Worm (Caenorhabditis elegans) whole organism, mixed stage, embryonic: ENCODE results near the gene spl-3.
"Not testable (repeated sequence)": the region's sequence is repeated elsewhere in the genome, so short reads cannot be mapped to it uniquely, and the experiment has no call there.

Source experiments
- M03D4.4 ChIP-seq: sonication (generic microtip); optimal IDR thresholded peaks from 2 replicates; lab custom pipeline; 2017; ENCODE audit warnings: mild to moderate bottlenecking, missing genetic modification characterization, missing compliant biosample characterization
- bed-3 ChIP-seq: fragments of 200-800 bp; sonication (Bioruptor generic); optimal IDR thresholded peaks from 3 replicates; lab custom pipeline; 2018; ENCODE audit warnings: mild to moderate bottlenecking, missing genetic modification characterization, moderate library complexity, missing compliant biosample characterization
- ceh-39 ChIP-seq: fragments of 150-350 bp; optimal IDR thresholded peaks from 2 replicates; lab custom pipeline; 2014; ENCODE audit warnings: missing biosample characterization, missing genetic modification characterization
- ceh-43 ChIP-seq: fragments of 200-800 bp; sonication (Bioruptor generic); optimal IDR thresholded peaks from 2 replicates; lab custom pipeline; 2018; ENCODE audit warnings: mild to moderate bottlenecking, missing genetic modification characterization, moderate library complexity, missing compliant biosample characterization
- ceh-83 ChIP-seq: fragments of 200-800 bp; sonication (Bioruptor generic); optimal IDR thresholded peaks from 2 replicates; lab custom pipeline; 2018; ENCODE audit warnings: mild to moderate bottlenecking, missing genetic modification characterization, missing compliant biosample characterization
- ces-1 ChIP-seq: fragments of 150-350 bp; optimal IDR thresholded peaks from 2 replicates; lab custom pipeline; 2014; ENCODE audit warnings: missing biosample characterization, missing genetic modification reagents, missing genetic modification characterization
- cnd-1 ChIP-seq: fragments of 200-800 bp; sonication (Bioruptor generic); optimal IDR thresholded peaks from 2 replicates; lab custom pipeline; 2018; ENCODE audit warnings: mild to moderate bottlenecking, missing genetic modification characterization, missing compliant biosample characterization
- drap-1 ChIP-seq: fragments of 200-800 bp; sonication (Bioruptor generic); optimal IDR thresholded peaks from 3 replicates; lab custom pipeline; 2018; ENCODE audit warnings: mild to moderate bottlenecking, missing genetic modification characterization, missing compliant biosample characterization
- elt-1 ChIP-seq: sonication (generic microtip); optimal IDR thresholded peaks from 2 replicates; lab custom pipeline; 2017; ENCODE audit warnings: missing genetic modification characterization, mild to moderate bottlenecking, missing compliant biosample characterization, antibody characterized with exemption, moderate library complexity, borderline replicate concordance; ENCODE audit not compliant: insufficient read depth
- flh-1 ChIP-seq: fragments of 200-800 bp; sonication (Bioruptor generic); optimal IDR thresholded peaks from 2 replicates; lab custom pipeline; 2018; ENCODE audit warnings: mild to moderate bottlenecking, missing genetic modification characterization, moderate library complexity, missing compliant biosample characterization
- ham-2 ChIP-seq: fragments of 200-800 bp; sonication (Bioruptor generic); optimal IDR thresholded peaks from 2 replicates; lab custom pipeline; 2018; ENCODE audit warnings: mild to moderate bottlenecking, missing genetic modification characterization, missing compliant biosample characterization
- hlh-1 ChIP-seq: fragments of 150-350 bp; optimal IDR thresholded peaks from 2 replicates; lab custom pipeline; 2014; ENCODE audit warnings: missing biosample characterization, missing genetic modification reagents, missing genetic modification characterization
- lin-13 ChIP-seq: fragments of 150-350 bp; optimal IDR thresholded peaks from 2 replicates; lab custom pipeline; 2014; ENCODE audit warnings: missing biosample characterization, missing genetic modification characterization
- lin-32 ChIP-seq: fragments of 200-800 bp; sonication (Bioruptor generic); optimal IDR thresholded peaks from 2 replicates; lab custom pipeline; 2018; ENCODE audit warnings: mild to moderate bottlenecking, missing genetic modification characterization, missing compliant biosample characterization
- lsy-2 ChIP-seq: fragments of 150-350 bp; optimal IDR thresholded peaks from 2 replicates; lab custom pipeline; 2014; ENCODE audit warnings: missing biosample characterization, missing genetic modification characterization
- mab-5 ChIP-seq: fragments of 150-350 bp; optimal IDR thresholded peaks from 2 replicates; lab custom pipeline; 2014; ENCODE audit warnings: missing biosample characterization, missing genetic modification characterization
- mep-1 ChIP-seq: fragments of 150-350 bp; optimal IDR thresholded peaks from 2 replicates; lab custom pipeline; 2017; ENCODE audit warnings: missing biosample characterization, missing genetic modification reagents, missing genetic modification characterization, inconsistent platforms
- mls-2 ChIP-seq: sonication (generic microtip); optimal IDR thresholded peaks from 2 replicates; lab custom pipeline; 2016; ENCODE audit warnings: mild to moderate bottlenecking, missing genetic modification characterization, moderate library complexity, missing compliant biosample characterization
- nhr-12 ChIP-seq: fragments of 150-350 bp; optimal IDR thresholded peaks from 2 replicates; lab custom pipeline; 2014; ENCODE audit warnings: missing biosample characterization, missing genetic modification characterization
- nhr-2 ChIP-seq: fragments of 150-350 bp; optimal IDR thresholded peaks from 2 replicates; lab custom pipeline; 2014; ENCODE audit warnings: missing biosample characterization, missing genetic modification characterization
- nhr-237 ChIP-seq: fragments of 150-350 bp; optimal IDR thresholded peaks from 2 replicates; lab custom pipeline; 2014; ENCODE audit warnings: missing biosample characterization, missing genetic modification characterization
- nhr-28 ChIP-seq: fragments of 150-350 bp; optimal IDR thresholded peaks from 2 replicates; lab custom pipeline; 2014; ENCODE audit warnings: missing biosample characterization, missing genetic modification characterization
- nhr-76 ChIP-seq: sonication (generic microtip); optimal IDR thresholded peaks from 2 replicates; lab custom pipeline; 2017; ENCODE audit warnings: missing biosample characterization, missing genetic modification characterization
- pha-4 ChIP-seq: fragments of 150-350 bp; optimal IDR thresholded peaks from 2 replicates; lab custom pipeline; 2018; ENCODE audit warnings: missing biosample characterization, missing genetic modification reagents, missing genetic modification characterization
- sem-2 ChIP-seq: fragments of 200-800 bp; sonication (Bioruptor generic); optimal IDR thresholded peaks from 2 replicates; lab custom pipeline; 2018; ENCODE audit warnings: mild to moderate bottlenecking, missing genetic modification characterization, missing compliant biosample characterization
- snpc-4 ChIP-seq: fragments of 150-350 bp; optimal IDR thresholded peaks from 2 replicates; lab custom pipeline; 2014; ENCODE audit warnings: missing biosample characterization, missing genetic modification characterization
- sptf-1 ChIP-seq: sonication (generic microtip); optimal IDR thresholded peaks from 2 replicates; lab custom pipeline; 2017; ENCODE audit warnings: mild to moderate bottlenecking, missing genetic modification characterization, moderate library complexity, missing compliant biosample characterization
- tbx-8 ChIP-seq: fragments of 200-800 bp; sonication (Bioruptor generic); optimal IDR thresholded peaks from 2 replicates; lab custom pipeline; 2018; ENCODE audit warnings: mild to moderate bottlenecking, missing genetic modification characterization, moderate library complexity, missing compliant biosample characterization
- unc-39 ChIP-seq: fragments of 150-350 bp; optimal IDR thresholded peaks from 2 replicates; lab custom pipeline; 2014; ENCODE audit warnings: missing biosample characterization, missing genetic modification characterization
- unc-62 ChIP-seq: fragments of 150-350 bp; optimal IDR thresholded peaks from 2 replicates; lab custom pipeline; 2014; ENCODE audit warnings: missing biosample characterization, missing genetic modification reagents, missing genetic modification characterization
- zip-8 ChIP-seq: fragments of 150-350 bp; optimal IDR thresholded peaks from 2 replicates; lab custom pipeline; 2014; ENCODE audit warnings: missing biosample characterization, missing genetic modification characterization
- ztf-11 ChIP-seq: fragments of 150-350 bp; optimal IDR thresholded peaks from 2 replicates; lab custom pipeline; 2014; ENCODE audit warnings: missing biosample characterization, missing genetic modification characterization

spl-3 gene

DNA sequence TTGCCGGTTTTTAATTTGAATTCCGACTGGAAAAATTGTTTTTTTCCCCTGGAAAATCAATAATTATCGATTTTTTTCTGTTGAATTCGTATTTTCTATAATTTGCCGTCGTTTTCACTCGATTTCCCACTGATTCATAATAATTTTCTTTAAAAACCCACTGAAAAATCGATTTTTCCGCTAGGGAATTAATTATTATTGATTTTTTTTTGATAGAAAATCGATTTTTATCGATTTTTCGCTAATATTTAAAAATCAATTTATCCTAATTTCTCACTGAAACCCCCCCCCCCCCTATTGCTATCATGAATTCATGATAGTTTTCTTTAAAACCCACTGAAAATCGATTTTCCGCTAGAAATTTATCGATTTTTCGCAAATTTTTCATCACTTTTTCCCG, 16.3 kb upstream of the spl-3 start:
- TF ChIP-seq tbx-8 (GFP tag; lab: Kevin White, UChicago) (no peak), lin-32 (GFP tag; lab: Kevin White, UChicago) (no peak), nhr-76 (tag; lab: Kevin White, UChicago) (no peak), ceh-39 (no peak), ceh-43 (GFP tag; lab: Kevin White, UChicago) (no peak), sem-2 (no peak), lsy-2 (tag; lab: Kevin White, UChicago) (no peak), elt-1 (tag; lab: Kevin White, UChicago) (no peak), nhr-237 (tag; lab: Kevin White, UChicago) (no peak), hlh-1 (tag; lab: Kevin White, UChicago) (no peak)

DNA sequence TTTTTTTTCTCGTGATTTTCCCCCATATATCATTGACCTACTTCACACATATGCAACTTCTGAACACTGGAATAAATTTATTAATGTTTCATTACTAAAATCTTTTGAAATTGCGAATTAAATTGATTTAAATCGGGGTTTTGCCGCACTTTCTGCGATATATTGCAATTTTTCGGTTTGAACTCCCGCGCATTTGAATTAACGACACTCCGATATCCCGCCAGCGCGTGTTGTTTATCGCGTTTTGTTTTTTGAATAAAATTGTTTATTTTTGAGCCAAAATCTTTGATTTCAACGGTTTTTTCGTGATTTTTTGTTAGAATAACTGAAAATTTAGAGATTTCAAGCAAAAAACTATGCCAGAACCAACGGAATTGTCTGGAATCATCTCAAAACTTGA, 15.2 kb upstream of the spl-3 start, which contains the start of gene Y104H12D.2:
Gene Y104H12D.2 (plus strand): TSS at position 340 of the 400 bp plus-strand sequence.
- peak; percentile 0 for TF ChIP-seq mep-1 (tag; lab: Kevin White, UChicago)
- TF ChIP-seq mls-2 (tag; lab: Kevin White, UChicago) = no peak
- TF ChIP-seq ces-1 = peak; percentile 41
- TF ChIP-seq ham-2 (GFP tag; lab: Kevin White, UChicago) = no peak
- TF ChIP-seq zip-8 (tag; lab: Kevin White, UChicago) = no peak
- TF ChIP-seq lsy-2 (tag; lab: Kevin White, UChicago) = peak; percentile 23

ce11 chrIV:1182292-1182691, 10.6 kb upstream of the spl-3 start, which contains the start of gene rmif-2:
TSS of gene rmif-2 (plus strand) at chrIV:1182592.
- TF ChIP-seq snpc-4 (tag; lab: Kevin White, UChicago); ces-1; nhr-12: not testable (repeated sequence)

DNA sequence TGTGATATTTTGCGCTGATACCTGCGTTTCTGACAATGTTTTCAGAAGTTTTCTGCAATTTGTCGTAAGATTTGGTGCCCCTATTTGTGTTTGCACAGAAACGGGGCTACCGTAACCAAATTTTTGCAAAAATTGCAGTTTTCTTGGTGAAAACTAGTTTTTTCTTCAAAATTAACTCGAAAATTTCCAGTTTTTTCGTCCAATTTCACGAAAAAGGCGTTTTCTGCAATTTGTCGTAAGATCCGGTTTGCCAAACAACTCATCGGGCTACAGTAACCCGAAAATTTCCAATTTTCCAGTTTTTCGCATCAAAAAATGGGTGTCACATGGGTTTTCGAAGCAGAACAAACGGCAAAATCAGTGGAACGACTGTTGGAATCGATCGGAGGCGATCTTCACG, 5.4 kb upstream of the spl-3 start, which contains the start of gene mdt-20:
Gene mdt-20 (plus strand): TSS at position 301 of the 400 bp plus-strand sequence.
- not testable (repeated sequence) for TF ChIP-seq ham-2 (GFP tag; lab: Kevin White, UChicago); mep-1 (tag; lab: Kevin White, UChicago); mls-2 (tag; lab: Kevin White, UChicago)
- TF ChIP-seq, all 35 proteins: peak for 0; not testable (repeated sequence) for 35

- TF ChIP-seq mab-5 (no peak), sptf-1 (tag; lab: Kevin White, UChicago) (no peak), ceh-39 (no peak), drap-1 (GFP tag; lab: Kevin White, UChicago) (no peak), M03D4.4 (tag; lab: Kevin White, UChicago) (no peak), bed-3 (no peak), nhr-2 (no peak), sem-2 (no peak), snpc-4 (tag; lab: Kevin White, UChicago) (no peak), ceh-83 (GFP tag; lab: Kevin White, UChicago) (no peak), unc-39 (tag; lab: Kevin White, UChicago) (no peak), nhr-76 (tag; lab: Kevin White, UChicago) (no peak), pha-4 (tag; lab: Kevin White, UChicago) (no peak), hlh-1 (tag; lab: Kevin White, UChicago) (no peak), unc-62 (no peak), ceh-43 (GFP tag; lab: Kevin White, UChicago) (no peak), elt-1 (tag; lab: Kevin White, UChicago) (no peak), tbx-8 (GFP tag; lab: Kevin White, UChicago) (no peak)
Measured at ce11 chrIV:1199501-1199900, 6.6 kb downstream of the spl-3 start.

DNA sequence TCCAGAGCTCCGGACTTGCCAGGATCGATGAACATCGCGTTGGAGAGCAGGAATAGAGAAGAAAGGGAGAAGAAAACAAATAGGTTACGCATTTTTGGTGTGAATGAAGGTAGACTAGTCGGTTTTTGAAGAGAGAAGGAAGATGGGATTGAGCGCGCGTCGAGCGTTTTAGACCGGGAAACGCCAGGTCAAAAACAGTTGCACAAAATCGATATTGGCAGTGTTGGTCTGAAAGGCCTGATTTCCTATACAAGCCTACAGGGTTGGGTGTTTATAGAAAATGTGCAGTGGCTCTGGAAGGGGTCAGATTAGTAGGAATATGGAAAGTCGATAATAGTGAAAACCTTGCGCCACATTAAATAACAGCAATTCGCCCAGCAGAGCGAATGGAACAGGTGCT, 12.0 kb downstream of the spl-3 start, which contains the start of gene dsl-2:
Gene dsl-2 (minus strand): TSS at position 101 of the 400 bp plus-strand sequence.
- TF ChIP-seq ztf-11 = no peak
- TF ChIP-seq mep-1 (tag; lab: Kevin White, UChicago) = no peak
- TF ChIP-seq ceh-43 (GFP tag; lab: Kevin White, UChicago) = no peak
- no peak for TF ChIP-seq flh-1 (GFP tag; lab: Kevin White, UChicago)
- no peak for TF ChIP-seq elt-1 (tag; lab: Kevin White, UChicago)
- TF ChIP-seq lsy-2 (tag; lab: Kevin White, UChicago) = no peak
- TF ChIP-seq lin-13 (tag; lab: Kevin White, UChicago) = no peak
- no peak for TF ChIP-seq nhr-28 (tag; lab: Kevin White, UChicago)
- no peak for TF ChIP-seq ham-2 (GFP tag; lab: Kevin White, UChicago)
- no peak for TF ChIP-seq M03D4.4 (tag; lab: Kevin White, UChicago)
- no peak for TF ChIP-seq nhr-76 (tag; lab: Kevin White, UChicago)
- TF ChIP-seq hlh-1 (tag; lab: Kevin White, UChicago) = no peak
- no peak for TF ChIP-seq ceh-83 (GFP tag; lab: Kevin White, UChicago)
- no peak for TF ChIP-seq bed-3
- no peak for TF ChIP-seq cnd-1 (tag; lab: Kevin White, UChicago)
- TF ChIP-seq sptf-1 (tag; lab: Kevin White, UChicago) = no peak
- TF ChIP-seq nhr-237 (tag; lab: Kevin White, UChicago) = no peak
